Fruit fly (Drosophila melanogaster) whole organism, embryonic: ENCODE measurements around the gene CG9760.

ENCODE experiments used
- C15 ChIP-seq: fragments of 200-800 bp; sonication (Bioruptor generic); IDR thresholded peaks from 3 replicates; pipeline ENCODE4 v1.3.6; 2022; ENCODE audit warnings: missing biosample characterization, missing genetic modification characterization
- CG10959 ChIP-seq: fragments of 200-800 bp; sonication (Bioruptor generic); IDR thresholded peaks from 2 replicates; pipeline ENCODE4 v1.3.6; 2022; ENCODE audit warnings: missing biosample characterization, missing genetic modification characterization
- CG12104 ChIP-seq: fragments of 200-800 bp; sonication (Bioruptor generic); optimal IDR thresholded peaks from 3 replicates; lab custom pipeline; 2016; ENCODE audit warnings: missing biosample characterization, missing genetic modification characterization
- CG12155 ChIP-seq: fragments of 200-800 bp; sonication (Bioruptor generic); optimal IDR thresholded peaks from 3 replicates; lab custom pipeline; 2016; ENCODE audit warnings: missing biosample characterization, missing genetic modification characterization
- CG12236 ChIP-seq: fragments of 200-800 bp; sonication (Bioruptor generic); optimal IDR thresholded peaks from 2 replicates; lab custom pipeline; 2016; ENCODE audit warnings: missing biosample characterization, missing genetic modification characterization
- CG12391 ChIP-seq: fragments of 200-800 bp; sonication (Bioruptor generic); optimal IDR thresholded peaks from 3 replicates; lab custom pipeline; 2018; ENCODE audit warnings: missing biosample characterization, mild to moderate bottlenecking, missing genetic modification characterization, moderate library complexity
- CG14667 ChIP-seq: fragments of 200-800 bp; sonication (Bioruptor generic); IDR thresholded peaks from 2 replicates; pipeline ENCODE4 v1.3.6; 2022; ENCODE audit warnings: missing biosample characterization, missing genetic modification characterization
- CG15073 ChIP-seq: fragments of 200-800 bp; sonication (Bioruptor generic); optimal IDR thresholded peaks from 2 replicates; lab custom pipeline; 2016; ENCODE audit warnings: missing biosample characterization, missing genetic modification characterization
- CG16813 ChIP-seq: fragments of 200-800 bp; sonication (Bioruptor generic); IDR thresholded peaks from 3 replicates; pipeline ENCODE4 v1.3.6; 2022; ENCODE audit warnings: missing biosample characterization, missing genetic modification characterization; ENCODE audit not compliant: partially characterized antibody
- CG16815 ChIP-seq: fragments of 200-800 bp; sonication (Bioruptor generic); optimal IDR thresholded peaks from 3 replicates; lab custom pipeline; 2017; ENCODE audit warnings: missing biosample characterization, mild to moderate bottlenecking, missing genetic modification characterization
- CG30431 ChIP-seq: fragments of 200-800 bp; sonication (Bioruptor generic); optimal IDR thresholded peaks from 2 replicates; lab custom pipeline; 2017; ENCODE audit warnings: missing biosample characterization, missing genetic modification characterization
- CG32767 ChIP-seq: fragments of 200-800 bp; sonication (Bioruptor generic); IDR thresholded peaks from 2 replicates; pipeline ENCODE4 v1.3.6; 2022; ENCODE audit warnings: missing biosample characterization, missing genetic modification characterization
- CG3847 ChIP-seq: fragments of 200-800 bp; sonication (Bioruptor generic); IDR thresholded peaks from 2 replicates; pipeline ENCODE4 v1.3.6; 2022; ENCODE audit warnings: missing biosample characterization, missing genetic modification characterization
- CG6765 ChIP-seq: fragments of 200-800 bp; sonication (Bioruptor generic); optimal IDR thresholded peaks from 3 replicates; lab custom pipeline; 2017; ENCODE audit warnings: missing biosample characterization, mild to moderate bottlenecking, missing genetic modification characterization
- CG7556 ChIP-seq: fragments of 200-800 bp; sonication (Bioruptor generic); optimal IDR thresholded peaks from 2 replicates; lab custom pipeline; 2017; ENCODE audit warnings: missing biosample characterization, mild to moderate bottlenecking, missing genetic modification characterization
- CG7928 ChIP-seq: fragments of 200-800 bp; sonication (Bioruptor generic); optimal IDR thresholded peaks from 2 replicates; lab custom pipeline; 2017; ENCODE audit warnings: missing biosample characterization, mild to moderate bottlenecking, missing genetic modification characterization
- CG7963 ChIP-seq: fragments of 200-800 bp; sonication (Bioruptor generic); IDR thresholded peaks from 3 replicates; pipeline ENCODE4 v1.3.6; 2022; ENCODE audit warnings: missing biosample characterization, missing genetic modification characterization; ENCODE audit not compliant: partially characterized antibody
- CG9215 ChIP-seq: fragments of 200-800 bp; sonication (Bioruptor generic); IDR thresholded peaks from 2 replicates; pipeline ENCODE4 v1.3.6; 2022; ENCODE audit warnings: missing biosample characterization, missing genetic modification characterization
- CG9817 ChIP-seq: fragments of 200-800 bp; sonication (Bioruptor generic); optimal IDR thresholded peaks from 2 replicates; lab custom pipeline; 2018; ENCODE audit warnings: missing biosample characterization, mild to moderate bottlenecking, missing genetic modification characterization, moderate library complexity
- Chrac-16 ChIP-seq: fragments of 200-800 bp; sonication (Bioruptor generic); optimal IDR thresholded peaks from 3 replicates; lab custom pipeline; 2016; ENCODE audit warnings: missing biosample characterization, missing genetic modification characterization
- Dip2 ChIP-seq: fragments of 200-800 bp; sonication (Bioruptor generic); IDR thresholded peaks from 2 replicates; pipeline ENCODE4 v1.3.6; 2022; ENCODE audit warnings: missing biosample characterization, missing genetic modification characterization
- Gug ChIP-seq: fragments of 200-800 bp; sonication (Bioruptor generic); IDR thresholded peaks from 4 replicates; pipeline ENCODE4 v1.3.6; 2022; ENCODE audit warnings: missing biosample characterization, missing genetic modification characterization
- Hr78 ChIP-seq, 2 experiments: fragments of 200-800 bp in 1 of 2; fragments of >200 bp in 1 of 2; sonication (Bioruptor generic) in 1 of 2; optimal IDR thresholded peaks; 2 replicates each; lab custom pipeline; 2017 to 2019; ENCODE audit warnings: missing biosample characterization in 2 of 2, missing genetic modification characterization in 2 of 2, mild to moderate bottlenecking in 1 of 2, moderate library complexity in 1 of 2
- MBD-R2 ChIP-seq: fragments of 200-800 bp; sonication (Bioruptor generic); IDR thresholded peaks from 2 replicates; pipeline ENCODE4 v1.3.6; 2022; ENCODE audit warnings: missing biosample characterization, missing genetic modification characterization
- Med ChIP-seq: fragments of 200-800 bp; sonication (Bioruptor generic); peaks from one replicate; lab custom pipeline; 2016; ENCODE audit warnings: missing biosample characterization, missing genetic modification characterization, mild to moderate bottlenecking, inconsistent platforms, moderate library complexity
- Myb ChIP-seq: fragments of 200-800 bp; sonication (Bioruptor generic); optimal IDR thresholded peaks from 2 replicates; lab custom pipeline; 2016; ENCODE audit warnings: missing biosample characterization, missing genetic modification characterization
- Opbp ChIP-seq: fragments of 200-800 bp; sonication (Bioruptor generic); IDR thresholded peaks from 3 replicates; pipeline ENCODE4 v1.3.6; 2022; ENCODE audit warnings: missing biosample characterization, missing genetic modification characterization; ENCODE audit not compliant: partially characterized antibody
- PHDP ChIP-seq: fragments of 200-800 bp; sonication (Bioruptor generic); optimal IDR thresholded peaks from 3 replicates; lab custom pipeline; 2018; ENCODE audit warnings: missing biosample characterization, mild to moderate bottlenecking, missing genetic modification characterization, moderate library complexity
- bowl ChIP-seq: fragments of 200-800 bp; sonication (Bioruptor generic); IDR thresholded peaks from 2 replicates; pipeline ENCODE4 v1.3.6; 2022; ENCODE audit warnings: missing biosample characterization, missing genetic modification characterization
- btn ChIP-seq: fragments of 200-800 bp; sonication (Bioruptor generic); optimal IDR thresholded peaks from 2 replicates; lab custom pipeline; 2016; ENCODE audit warnings: missing biosample characterization, missing genetic modification characterization
- chm ChIP-seq: fragments of 200-800 bp; sonication (Bioruptor generic); IDR thresholded peaks from 2 replicates; pipeline ENCODE4 v1.3.6; 2022; ENCODE audit warnings: missing biosample characterization, missing genetic modification characterization
- ci ChIP-seq: fragments of 200-800 bp; sonication (Bioruptor generic); IDR thresholded peaks from 3 replicates; pipeline ENCODE4 v1.3.6; 2022; ENCODE audit warnings: missing biosample characterization, missing genetic modification characterization
- corto ChIP-seq: fragments of 200-800 bp; sonication (Bioruptor generic); optimal IDR thresholded peaks from 2 replicates; lab custom pipeline; 2016; ENCODE audit warnings: missing biosample characterization, mild to moderate bottlenecking, missing genetic modification characterization, moderate library complexity
- crc ChIP-seq: fragments of 200-800 bp; sonication (Bioruptor generic); optimal IDR thresholded peaks from 2 replicates; lab custom pipeline; 2016; ENCODE audit warnings: missing biosample characterization, missing genetic modification characterization
- ftz-f1 ChIP-seq: fragments of 200-800 bp; sonication (Bioruptor generic); optimal IDR thresholded peaks from 2 replicates; lab custom pipeline; 2016; ENCODE audit warnings: missing biosample characterization, missing genetic modification characterization
- gcm2 ChIP-seq: fragments of 200-800 bp; sonication (Bioruptor generic); optimal IDR thresholded peaks from 2 replicates; lab custom pipeline; 2016; ENCODE audit warnings: missing biosample characterization, missing genetic modification characterization
- gsb-n ChIP-seq: fragments of 200-800 bp; sonication (Bioruptor generic); optimal IDR thresholded peaks from 3 replicates; lab custom pipeline; 2018; ENCODE audit warnings: missing biosample characterization, mild to moderate bottlenecking, missing genetic modification characterization
- ken ChIP-seq: fragments of 200-800 bp; sonication (Bioruptor generic); IDR thresholded peaks from 3 replicates; pipeline ENCODE4 v1.3.6; 2022; ENCODE audit warnings: missing biosample characterization, missing genetic modification characterization
- lbe ChIP-seq: fragments of 200-800 bp; sonication (Bioruptor generic); optimal IDR thresholded peaks from 2 replicates; lab custom pipeline; 2016; ENCODE audit warnings: missing biosample characterization, mild to moderate bottlenecking, missing genetic modification characterization
- mirr ChIP-seq: fragments of 200-800 bp; sonication (Bioruptor generic); optimal IDR thresholded peaks from 3 replicates; lab custom pipeline; 2018; ENCODE audit warnings: missing biosample characterization, mild to moderate bottlenecking, missing genetic modification characterization
- nerfin-2 ChIP-seq: fragments of 200-800 bp; sonication (Bioruptor generic); IDR thresholded peaks from 2 replicates; pipeline ENCODE4 v1.3.6; 2022; ENCODE audit warnings: missing biosample characterization, missing genetic modification characterization; ENCODE audit not compliant: partially characterized antibody
- onecut ChIP-seq: fragments of 200-800 bp; sonication (Bioruptor generic); IDR thresholded peaks from 2 replicates; pipeline ENCODE4 v1.3.6; 2022; ENCODE audit warnings: missing biosample characterization, missing genetic modification characterization
- pros ChIP-seq: fragments of 200-800 bp; sonication (Bioruptor generic); optimal IDR thresholded peaks from 3 replicates; lab custom pipeline; 2019; ENCODE audit warnings: missing biosample characterization, mild to moderate bottlenecking, missing genetic modification characterization, moderate library complexity
- pzg ChIP-seq: fragments of 200-800 bp; sonication (Bioruptor generic); optimal IDR thresholded peaks from 3 replicates; lab custom pipeline; 2018; ENCODE audit warnings: missing biosample characterization, mild to moderate bottlenecking, missing genetic modification characterization, moderate library complexity
- rib ChIP-seq: fragments of 200-800 bp; sonication (Bioruptor generic); IDR thresholded peaks from 2 replicates; pipeline ENCODE4 v1.3.6; 2022; ENCODE audit warnings: missing biosample characterization, missing genetic modification characterization
- sqz ChIP-seq: fragments of 200-800 bp; sonication (Bioruptor generic); optimal IDR thresholded peaks from 3 replicates; lab custom pipeline; 2018; ENCODE audit warnings: missing biosample characterization, mild to moderate bottlenecking, missing genetic modification characterization
- trem ChIP-seq: fragments of 200-800 bp; optimal IDR thresholded peaks from 3 replicates; lab custom pipeline; 2019; ENCODE audit warnings: missing biosample characterization, mild to moderate bottlenecking, missing genetic modification characterization, moderate library complexity
- zfh1 ChIP-seq: fragments of 200-800 bp; sonication (Bioruptor generic); IDR thresholded peaks from 3 replicates; pipeline ENCODE4 v1.3.6; 2022; ENCODE audit warnings: missing biosample characterization, missing genetic modification characterization
- zfh2 ChIP-seq: fragments of 200-800 bp; sonication (Bioruptor generic); optimal IDR thresholded peaks from 2 replicates; lab custom pipeline; 2016; ENCODE audit warnings: missing biosample characterization, missing genetic modification characterization

CG9760 gene

dm6 chr3L:12138113-12138899 lies 25.2 kb downstream of the CG9760 start, which contains the start of the genes ND-SGDH and RhoGAP68F (continued):
- peak; percentile 25 for TF ChIP-seq Myb (GFP tag; lab: Kevin White, UChicago)
- peak; percentile 83 for TF ChIP-seq CG9817 (tag; lab: Kevin White, UChicago)
- no peak for TF ChIP-seq CG15073 (GFP tag; lab: Kevin White, UChicago)
- TF ChIP-seq CG7963 (GFP tag; lab: Robert Waterston, UW) = peak; percentile 70
- no peak for TF ChIP-seq ftz-f1 (GFP tag; lab: Kevin White, UChicago)
- TF ChIP-seq Hr78 (GFP tag; optimal IDR thresholded peaks at IDR 0.05; lab: Kevin White, UChicago) = no peak
- peak; percentile 78 for TF ChIP-seq Med (GFP tag; lab: Kevin White, UChicago)
- peak; percentile 69 for TF ChIP-seq CG12104 (GFP tag; lab: Kevin White, UChicago)
- TF ChIP-seq CG30431 = peak; percentile 49
- peak; percentile 86 for TF ChIP-seq zfh2 (GFP tag; lab: Kevin White, UChicago)
- peak; percentile 54; the same call in 1 of the 2 replicates for TF ChIP-seq rib
- no peak for TF ChIP-seq C15 (GFP tag; lab: Robert Waterston, UW)
- peak; percentile 55; the same call in 1 of the 2 replicates for TF ChIP-seq CG10959
- peak; percentile 58; the same call in 1 of the 3 replicates for TF ChIP-seq ken (GFP tag; lab: Robert Waterston, UW)
- TF ChIP-seq CG9215 (GFP tag; lab: Robert Waterston, UW) = peak; percentile 74; the same call in 1 of the 2 replicates
- peak; percentile 85 for TF ChIP-seq Opbp (GFP tag; lab: Robert Waterston, UW)
- TF ChIP-seq MBD-R2 (GFP tag; lab: Robert Waterston, UW) = peak; percentile 55
- TF ChIP-seq CG12236 (GFP tag; lab: Kevin White, UChicago) = no peak
- peak; percentile 57 for TF ChIP-seq pzg (GFP tag; lab: Kevin White, UChicago)
- no peak for TF ChIP-seq CG7928 (GFP tag; lab: Kevin White, UChicago)
- TF ChIP-seq CG16815 (GFP tag; lab: Kevin White, UChicago) = peak; percentile 73
- TF ChIP-seq sqz (GFP tag; lab: Kevin White, UChicago) = peak; percentile 55
- no peak for TF ChIP-seq pros
- peak; percentile 60; the same call in 2 of the 3 replicates for TF ChIP-seq zfh1 (GFP tag; lab: Robert Waterston, UW)
- TF ChIP-seq ci (GFP tag; lab: Robert Waterston, UW) = 0 out of 3 replicates have a peak, but pooled peaks have one; percentile 41
- peak; percentile 34 for TF ChIP-seq onecut (GFP tag; lab: Robert Waterston, UW)
- peak; percentile 52 for TF ChIP-seq CG32767 (GFP tag; lab: Robert Waterston, UW)
- peak; percentile 71 for TF ChIP-seq corto (GFP tag; lab: Kevin White, UChicago)
- TF ChIP-seq gcm2 = no peak
- TF ChIP-seq trem (tag; lab: Kevin White, UChicago) = peak; percentile 76
- peak; percentile 74 for TF ChIP-seq CG7556 (GFP tag; lab: Kevin White, UChicago)
- TF ChIP-seq bowl = no peak
- TF ChIP-seq PHDP (tag; lab: Kevin White, UChicago) = peak; percentile 54
- TF ChIP-seq nerfin-2 (GFP tag; lab: Robert Waterston, UW) = peak; percentile 76
- no peak for TF ChIP-seq mirr (GFP tag; lab: Kevin White, UChicago)
- peak; percentile 67 for TF ChIP-seq gsb-n (tag; lab: Kevin White, UChicago)
- TF ChIP-seq CG12391 = peak; percentile 85
- TF ChIP-seq CG12155 = peak; percentile 84
- no peak for TF ChIP-seq CG6765 (GFP tag; lab: Kevin White, UChicago)
- TF ChIP-seq CG3847 (GFP tag; lab: Robert Waterston, UW) = peak; percentile 83
- TF ChIP-seq Dip2 = no peak
- TF ChIP-seq lbe = peak; percentile 30
- peak; percentile 36; the same call in 1 of the 2 replicates for TF ChIP-seq CG14667 (GFP tag; lab: Robert Waterston, UW)
- TF ChIP-seq Chrac-16 = peak; percentile 76
- peak; percentile 72; the same call in 2 of the 4 replicates for TF ChIP-seq Gug (GFP tag; lab: Robert Waterston, UW)
- TF ChIP-seq chm = no peak
- TF ChIP-seq crc (GFP tag; lab: Kevin White, UChicago) = no peak
- no peak for TF ChIP-seq btn
- TF ChIP-seq CG16813 (GFP tag; lab: Robert Waterston, UW) = peak; percentile 95
